Worm (Caenorhabditis elegans) whole organism, L4 larva: ENCODE measurements around the gene srx-105.

ENCODE experiments used
- F37D6.2 ChIP-seq: sonication (generic microtip); optimal IDR thresholded peaks from 2 replicates; lab custom pipeline; 2016; ENCODE audit warnings: mild to moderate bottlenecking, missing genetic modification characterization, missing compliant biosample characterization
- R02D3.7 ChIP-seq: fragments of 150-350 bp; sonication (generic microtip); optimal IDR thresholded peaks from 3 replicates; lab custom pipeline; 2014; ENCODE audit warnings: missing biosample characterization, missing genetic modification characterization
- T26A8.4 ChIP-seq: fragments of 200-800 bp; sonication (Bioruptor generic); IDR thresholded peaks from 2 replicates; pipeline ENCODE4 v1.3.6; 2022; ENCODE audit warnings: missing genetic modification characterization, missing compliant biosample characterization
- Y105C5A.15 ChIP-seq: fragments of 200-800 bp; sonication (Bioruptor generic); IDR thresholded peaks from 2 replicates; pipeline ENCODE4 v1.3.6; 2022; ENCODE audit warnings: missing genetic modification characterization, missing compliant biosample characterization
- ZK546.5 ChIP-seq, 2 experiments: sonication (generic microtip); optimal IDR thresholded peaks; 2 replicates each; lab custom pipeline; 2017; ENCODE audit warnings: missing biosample characterization in 2 of 2, missing genetic modification characterization in 2 of 2
- aha-1 ChIP-seq: fragments of 150-350 bp; peaks from one replicate; lab custom pipeline; 2014; ENCODE audit warnings: missing biosample characterization, missing genetic modification characterization
- ama-1 ChIP-seq: fragments of 150-350 bp; optimal IDR thresholded peaks from 2 replicates; lab custom pipeline; 2014; ENCODE audit warnings: inconsistent platforms, mixed read lengths
- ceh-28 ChIP-seq: fragments of 150-350 bp; optimal IDR thresholded peaks from 2 replicates; lab custom pipeline; 2014; ENCODE audit warnings: missing biosample characterization, missing genetic modification reagents, missing genetic modification characterization
- ceh-62 ChIP-seq: sonication (generic microtip); optimal IDR thresholded peaks from 2 replicates; lab custom pipeline; 2017; ENCODE audit warnings: missing biosample characterization, missing genetic modification characterization
- ceh-82 ChIP-seq: sonication (generic microtip); optimal IDR thresholded peaks from 2 replicates; lab custom pipeline; 2017; ENCODE audit warnings: missing biosample characterization, missing genetic modification characterization
- daf-12 ChIP-seq: fragments of 150-350 bp; optimal IDR thresholded peaks from 2 replicates; lab custom pipeline; 2014; ENCODE audit warnings: missing biosample characterization, missing genetic modification reagents, missing genetic modification characterization
- daf-16 ChIP-seq, 3 experiments: sonication (generic microtip); optimal IDR thresholded peaks; 2 replicates each; lab custom pipeline; 2016 to 2017; ENCODE audit warnings: missing genetic modification characterization in 3 of 3, missing genetic modification reagents in 3 of 3, mild to moderate bottlenecking in 2 of 3, missing compliant biosample characterization in 2 of 3, missing biosample characterization in 1 of 3, moderate library complexity in 1 of 3
- daf-8 ChIP-seq: fragments of 200-800 bp; sonication (Bioruptor generic); IDR thresholded peaks from 2 replicates; pipeline ENCODE4 v1.3.6; 2022; ENCODE audit warnings: missing genetic modification characterization, missing compliant biosample characterization
- duxl-1 ChIP-seq: sonication (generic microtip); optimal IDR thresholded peaks from 2 replicates; lab custom pipeline; 2016; ENCODE audit warnings: mild to moderate bottlenecking, missing genetic modification characterization, moderate library complexity, missing compliant biosample characterization; ENCODE audit not compliant: poor library complexity
- dve-1 ChIP-seq: sonication (generic microtip); optimal IDR thresholded peaks from 2 replicates; lab custom pipeline; 2017; ENCODE audit warnings: antibody characterized with exemption, mild to moderate bottlenecking, missing genetic modification characterization, missing compliant biosample characterization; ENCODE audit not compliant: insufficient read depth
- egl-43 ChIP-seq: fragments of 200-800 bp; sonication (Bioruptor generic); IDR thresholded peaks from 2 replicates; pipeline ENCODE4 v1.3.6; 2022; ENCODE audit warnings: missing genetic modification reagents, missing genetic modification characterization, missing compliant biosample characterization
- fkh-10 ChIP-seq: fragments of 150-350 bp; optimal IDR thresholded peaks from 2 replicates; lab custom pipeline; 2014; ENCODE audit warnings: missing biosample characterization, missing genetic modification reagents, missing genetic modification characterization
- fos-1 ChIP-seq: fragments of 150-350 bp; optimal IDR thresholded peaks from 2 replicates; lab custom pipeline; 2014; ENCODE audit warnings: missing biosample characterization, missing genetic modification characterization
- gei-8 ChIP-seq: fragments of 200-800 bp; sonication (Bioruptor generic); optimal IDR thresholded peaks from 2 replicates; lab custom pipeline; 2018; ENCODE audit warnings: mild to moderate bottlenecking, missing genetic modification characterization, missing compliant biosample characterization
- hif-1 ChIP-seq, 2 experiments: sonication (generic microtip); optimal IDR thresholded peaks; 2 replicates each; lab custom pipeline; 2016 to 2017; ENCODE audit warnings: missing compliant biosample characterization in 2 of 2, missing genetic modification characterization in 2 of 2, missing genetic modification reagents in 2 of 2, missing genotype in 2 of 2, mild to moderate bottlenecking in 1 of 2
- lin-29 ChIP-seq: fragments of 200-800 bp; sonication (Bioruptor generic); IDR thresholded peaks from 2 replicates; pipeline ENCODE4 v1.3.6; 2022; ENCODE audit warnings: missing genetic modification reagents, missing genetic modification characterization, missing compliant biosample characterization
- lin-38 ChIP-seq: fragments of 200-800 bp; sonication (Bioruptor generic); IDR thresholded peaks from 2 replicates; pipeline ENCODE4 v1.3.6; 2022; ENCODE audit warnings: missing genetic modification reagents, missing genetic modification characterization, missing compliant biosample characterization
- lsy-2 ChIP-seq, 2 experiments: fragments of 150-350 bp in 1 of 2; sonication (generic microtip) in 1 of 2; optimal IDR thresholded peaks; 2 replicates each; lab custom pipeline; 2014 to 2017; ENCODE audit warnings: missing biosample characterization in 2 of 2, missing genetic modification characterization in 2 of 2
- mdl-1 ChIP-seq, 2 experiments: fragments of 150-350 bp in 1 of 2; sonication (generic microtip) in 1 of 2; optimal IDR thresholded peaks; 2 replicates each; lab custom pipeline; 2014 to 2017; ENCODE audit warnings: missing biosample characterization in 2 of 2, missing genetic modification characterization in 2 of 2
- mdt-29 ChIP-seq: fragments of 200-800 bp; sonication (Bioruptor generic); IDR thresholded peaks from 2 replicates; pipeline ENCODE4 v1.3.6; 2022; ENCODE audit warnings: missing genetic modification reagents, missing genetic modification characterization, missing compliant biosample characterization
- mxl-2 ChIP-seq: fragments of 200-800 bp; sonication (Bioruptor generic); conservative IDR thresholded peaks from 2 replicates; pipeline ENCODE4 v1.3.6; 2022; ENCODE audit warnings: missing genetic modification reagents, missing genetic modification characterization, missing compliant biosample characterization
- mxl-3 ChIP-seq: fragments of 200-800 bp; sonication (Bioruptor generic); optimal IDR thresholded peaks from 2 replicates; lab custom pipeline; 2018; ENCODE audit warnings: mild to moderate bottlenecking, missing genetic modification characterization, missing compliant biosample characterization
- nhr-10 ChIP-seq: fragments of 150-350 bp; optimal IDR thresholded peaks from 2 replicates; lab custom pipeline; 2014; ENCODE audit warnings: missing biosample characterization, missing genetic modification characterization
- nhr-102 ChIP-seq: sonication (generic microtip); optimal IDR thresholded peaks from 2 replicates; lab custom pipeline; 2016; ENCODE audit warnings: mild to moderate bottlenecking, missing genetic modification characterization, moderate library complexity, missing compliant biosample characterization
- nhr-11 ChIP-seq: fragments of 150-350 bp; optimal IDR thresholded peaks from 2 replicates; lab custom pipeline; 2014; ENCODE audit warnings: missing biosample characterization, missing genetic modification characterization
- nhr-111 ChIP-seq: fragments of 200-800 bp; sonication (Bioruptor generic); optimal IDR thresholded peaks from 2 replicates; lab custom pipeline; 2018; ENCODE audit warnings: mild to moderate bottlenecking, missing genetic modification characterization, missing compliant biosample characterization
- nhr-237 ChIP-seq: sonication (generic microtip); optimal IDR thresholded peaks from 2 replicates; lab custom pipeline; 2017; ENCODE audit warnings: missing biosample characterization, missing genetic modification characterization
- nhr-28 ChIP-seq: fragments of 150-350 bp; optimal IDR thresholded peaks from 2 replicates; lab custom pipeline; 2014; ENCODE audit warnings: missing biosample characterization, missing genetic modification characterization
- nhr-48 ChIP-seq: sonication (generic microtip); optimal IDR thresholded peaks from 2 replicates; lab custom pipeline; 2016; ENCODE audit warnings: mild to moderate bottlenecking, missing genetic modification characterization, missing compliant biosample characterization
- nhr-6 ChIP-seq: fragments of 150-350 bp; optimal IDR thresholded peaks from 2 replicates; lab custom pipeline; 2014; ENCODE audit warnings: missing biosample characterization, missing genetic modification characterization
- nhr-77 ChIP-seq: fragments of 150-350 bp; optimal IDR thresholded peaks from 2 replicates; lab custom pipeline; 2014; ENCODE audit warnings: missing biosample characterization, missing genetic modification characterization
- php-3 ChIP-seq: fragments of 200-800 bp; sonication (Bioruptor generic); IDR thresholded peaks from 2 replicates; pipeline ENCODE4 v1.3.6; 2022; ENCODE audit warnings: missing genetic modification reagents, missing genetic modification characterization, missing compliant biosample characterization
- rbr-2 ChIP-seq: sonication (generic microtip); optimal IDR thresholded peaks from 2 replicates; lab custom pipeline; 2016; ENCODE audit warnings: missing genotype, missing genetic modification characterization, missing compliant biosample characterization
- sdz-12 ChIP-seq: fragments of 200-800 bp; sonication (Bioruptor generic); optimal IDR thresholded peaks from 2 replicates; lab custom pipeline; 2018; ENCODE audit warnings: mild to moderate bottlenecking, missing genetic modification characterization, missing compliant biosample characterization
- snpc-1.2 ChIP-seq: fragments of 200-800 bp; sonication (Bioruptor generic); IDR thresholded peaks from 2 replicates; pipeline ENCODE4 v1.3.6; 2022; ENCODE audit warnings: missing genetic modification reagents, missing genetic modification characterization, missing compliant biosample characterization
- snpc-4 ChIP-seq: fragments of 150-350 bp; optimal IDR thresholded peaks from 2 replicates; lab custom pipeline; 2014; ENCODE audit warnings: missing biosample characterization, missing genetic modification characterization
- spr-1 ChIP-seq: sonication (generic microtip); optimal IDR thresholded peaks from 2 replicates; lab custom pipeline; 2016; ENCODE audit warnings: mild to moderate bottlenecking, missing genetic modification characterization, missing compliant biosample characterization
- spr-3 ChIP-seq: fragments of 200-800 bp; sonication (Bioruptor generic); optimal IDR thresholded peaks from 2 replicates; lab custom pipeline; 2018; ENCODE audit warnings: mild to moderate bottlenecking, missing genetic modification characterization, missing compliant biosample characterization
- tag-97 ChIP-seq: fragments of 200-800 bp; sonication (Bioruptor generic); IDR thresholded peaks from 2 replicates; pipeline ENCODE4 v1.3.6; 2022; ENCODE audit warnings: missing genetic modification characterization, missing compliant biosample characterization
- tra-1 ChIP-seq: fragments of 200-800 bp; sonication (Bioruptor generic); IDR thresholded peaks from 2 replicates; pipeline ENCODE4 v1.3.6; 2022; ENCODE audit warnings: missing genetic modification reagents, missing genetic modification characterization, missing compliant biosample characterization
- unc-130 ChIP-seq: sonication (generic microtip); optimal IDR thresholded peaks from 2 replicates; lab custom pipeline; 2016; ENCODE audit warnings: missing genetic modification reagents, missing genetic modification characterization, missing compliant biosample characterization
- unc-39 ChIP-seq: sonication (generic microtip); optimal IDR thresholded peaks from 2 replicates; lab custom pipeline; 2017; ENCODE audit warnings: missing biosample characterization, missing genetic modification characterization
- unc-62 ChIP-seq, 3 experiments: fragments of 150-350 bp in 1 of 3; sonication (generic microtip); optimal IDR thresholded peaks in 2 of 3; peaks in 1 of 3; 1 replicate in 1 of 3; 2 replicates in 2 of 3; lab custom pipeline; 2014 to 2017; ENCODE audit warnings: missing biosample characterization in 3 of 3, missing genetic modification characterization in 3 of 3, missing genetic modification reagents in 3 of 3, missing genotype in 1 of 3
- zag-1 ChIP-seq: fragments of 150-350 bp; optimal IDR thresholded peaks from 2 replicates; lab custom pipeline; 2014; ENCODE audit warnings: missing biosample characterization, missing genetic modification characterization
- zip-11 ChIP-seq: fragments of 200-800 bp; sonication (Bioruptor generic); IDR thresholded peaks from 2 replicates; pipeline ENCODE4 v1.3.6; 2022; ENCODE audit warnings: missing genetic modification characterization, missing compliant biosample characterization
- zip-2 ChIP-seq: fragments of 150-350 bp; optimal IDR thresholded peaks from 2 replicates; lab custom pipeline; 2014; ENCODE audit warnings: missing biosample characterization, missing genetic modification characterization
- ztf-7 ChIP-seq: fragments of 150-350 bp; optimal IDR thresholded peaks from 2 replicates; lab custom pipeline; 2014; ENCODE audit warnings: missing biosample characterization, missing genetic modification characterization

Gene srx-105

DNA sequence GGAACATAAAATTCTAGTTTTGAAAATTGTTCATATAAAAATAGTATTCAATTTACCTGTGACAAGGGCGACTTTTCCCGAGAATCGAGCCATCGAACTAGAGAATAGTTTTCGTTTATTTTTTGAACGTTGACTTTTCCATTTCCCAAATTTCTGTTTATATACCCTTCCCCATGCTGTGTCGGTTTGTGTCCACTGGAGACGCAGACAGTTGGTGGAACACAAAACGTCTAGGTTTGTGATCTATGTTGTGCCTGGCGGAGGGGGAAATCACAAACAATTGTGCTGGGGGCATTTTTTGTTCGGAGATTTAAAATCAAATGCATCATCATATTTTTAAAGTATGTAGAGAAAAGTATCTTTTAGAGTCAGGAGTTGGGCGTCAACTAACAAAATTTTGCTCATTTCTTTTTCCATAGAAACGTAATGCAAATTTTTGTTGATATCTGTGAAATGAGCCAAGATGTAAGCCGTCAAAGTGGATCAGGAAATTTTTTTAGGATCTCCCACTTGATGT, 42.5 kb upstream of the srx-105 start, which contains the start of gene nta-1 (continued):
- TF ChIP-seq dve-1, result no peak
- TF ChIP-seq nhr-11 (tag; lab: Kevin White, UChicago), result no peak
- no peak for TF ChIP-seq tag-97
- no peak for TF ChIP-seq ztf-7 (tag; lab: Kevin White, UChicago)
- no peak for TF ChIP-seq zip-11 (GFP tag; lab: Robert Waterston, UW)
- no peak for TF ChIP-seq tra-1 (GFP tag; lab: Robert Waterston, UW)
- no peak for TF ChIP-seq nhr-10 (tag; lab: Kevin White, UChicago)
- no peak for TF ChIP-seq ceh-62 (tag; lab: Kevin White, UChicago)
- no peak for TF ChIP-seq daf-12
- TF ChIP-seq sdz-12, result no peak
- no peak for TF ChIP-seq ceh-82 (tag; lab: Kevin White, UChicago)
- no peak for TF ChIP-seq hif-1 (tag; optimal IDR thresholded peaks at IDR 0.05; lab: Kevin White, UChicago)
- peak in 1 of 2 experiments; percentile 97 for TF ChIP-seq unc-62 (GFP tag; optimal IDR thresholded peaks at IDR 0.05 in 1 of 2; lab: Kevin White, UChicago)
- no peak for TF ChIP-seq unc-62 (tag; optimal IDR thresholded peaks at IDR 0.05; lab: Kevin White, UChicago)
- no peak for TF ChIP-seq zip-2 (tag; lab: Kevin White, UChicago)
- TF ChIP-seq ceh-28, result no peak
- TF ChIP-seq nhr-48 (tag; lab: Kevin White, UChicago), result no peak
- TF ChIP-seq mxl-3 (GFP tag; lab: Kevin White, UChicago), result no peak
- TF ChIP-seq rbr-2 (tag; lab: Kevin White, UChicago), result no peak
- TF ChIP-seq spr-3 (GFP tag; lab: Kevin White, UChicago), result no peak
- TF ChIP-seq nhr-237 (tag; lab: Kevin White, UChicago), result no peak
- no peak for TF ChIP-seq snpc-4
- TF ChIP-seq snpc-1.2, result no peak
- TF ChIP-seq daf-8 (GFP tag; lab: Robert Waterston, UW), result no peak
- TF ChIP-seq nhr-6 (tag; lab: Kevin White, UChicago), result no peak
- no peak for TF ChIP-seq fos-1 (tag; lab: Kevin White, UChicago)
- TF ChIP-seq unc-39 (tag; lab: Kevin White, UChicago), result no peak
- TF ChIP-seq unc-130 (GFP tag; lab: Kevin White, UChicago), result no peak
- no peak for TF ChIP-seq R02D3.7
- TF ChIP-seq aha-1, result no peak
- TF ChIP-seq ZK546.5 (tag; optimal IDR thresholded peaks at IDR 0.05; lab: Kevin White, UChicago), result no peak
- peak; percentile 91 for TF ChIP-seq nhr-28 (tag; lab: Kevin White, UChicago)
- TF ChIP-seq gei-8 (GFP tag; lab: Kevin White, UChicago), result no peak
- TF ChIP-seq T26A8.4 (GFP tag; lab: Robert Waterston, UW), result no peak
- no peak for TF ChIP-seq fkh-10 (GFP tag; lab: Kevin White, UChicago)
- TF ChIP-seq lin-38 (GFP tag; lab: Robert Waterston, UW), result no peak
- TF ChIP-seq lsy-2 (tag; optimal IDR thresholded peaks at IDR 0.05; lab: Kevin White, UChicago), result no peak
- peak; percentile 74 for TF ChIP-seq nhr-102 (tag; lab: Kevin White, UChicago)
- no peak for TF ChIP-seq zag-1 (tag; lab: Kevin White, UChicago)
- TF ChIP-seq egl-43 (GFP tag; lab: Robert Waterston, UW), result no peak
- no peak for TF ChIP-seq ama-1
- TF ChIP-seq nhr-111 (GFP tag; lab: Kevin White, UChicago), result no peak
- no peak for TF ChIP-seq php-3 (GFP tag; lab: Robert Waterston, UW)
- no peak for TF ChIP-seq lin-29 (GFP tag; lab: Robert Waterston, UW)
- peak; percentile 76 for TF ChIP-seq duxl-1
- TF ChIP-seq mdt-29 (GFP tag; lab: Robert Waterston, UW), result no peak
- TF ChIP-seq F37D6.2 (tag; lab: Kevin White, UChicago), result no peak
- peak in 1 of 2 experiments; percentile 22 for TF ChIP-seq mdl-1 (tag; optimal IDR thresholded peaks at IDR 0.05; lab: Kevin White, UChicago)
- TF ChIP-seq spr-1 (tag; lab: Kevin White, UChicago), result no peak
- no peak for TF ChIP-seq mxl-2 (GFP tag; lab: Robert Waterston, UW)
- TF ChIP-seq nhr-77 (tag; lab: Kevin White, UChicago), result peak; percentile 13
- no peak for TF ChIP-seq Y105C5A.15
- no peak for TF ChIP-seq daf-16 (GFP tag; optimal IDR thresholded peaks at IDR 0.05; lab: Kevin White, UChicago)
- peak; percentile 64 for TF ChIP-seq daf-16 (tag; optimal IDR thresholded peaks at IDR 0.05; lab: Kevin White, UChicago)
